Fruit fly (Drosophila melanogaster) whole organism, embryonic: ENCODE measurements around the gene Cp110.
A peak's percentile ranks its signal among the peaks of the same experiment; 100 is the strongest.

ENCODE experiments used
- Awh ChIP-seq: fragments of 200-800 bp; sonication (Bioruptor generic); IDR thresholded peaks from 2 replicates; pipeline ENCODE4, ENCODE4 v1.3.6; 2022; ENCODE audit warnings: missing biosample characterization, missing genetic modification characterization
- CG1024 ChIP-seq: fragments of 200-800 bp; sonication (Bioruptor generic); IDR thresholded peaks from 2 replicates; pipeline ENCODE4 v1.3.6; 2022; ENCODE audit warnings: missing biosample characterization, missing genetic modification characterization
- CG10543 ChIP-seq: fragments of 200-800 bp; sonication (Bioruptor generic); optimal IDR thresholded peaks from 3 replicates; lab custom pipeline; 2017; ENCODE audit warnings: missing biosample characterization, mild to moderate bottlenecking, missing genetic modification characterization, moderate library complexity
- CG13287 ChIP-seq: fragments of 200-800 bp; sonication (Bioruptor generic); IDR thresholded peaks from 2 replicates; pipeline ENCODE4 v1.3.6; 2022; ENCODE audit warnings: missing biosample characterization, missing genetic modification characterization; ENCODE audit not compliant: partially characterized antibody
- CG13775 ChIP-seq: fragments of 200-800 bp; sonication (Bioruptor generic); optimal IDR thresholded peaks from 3 replicates; lab custom pipeline; 2017; ENCODE audit warnings: missing biosample characterization, mild to moderate bottlenecking, missing genetic modification characterization
- CG13894 ChIP-seq: fragments of 200-800 bp; sonication (Bioruptor generic); optimal IDR thresholded peaks from 3 replicates; lab custom pipeline; 2018; ENCODE audit warnings: missing biosample characterization, mild to moderate bottlenecking, missing genetic modification characterization, moderate library complexity
- CG14860 ChIP-seq: fragments of 200-800 bp; sonication (Bioruptor generic); IDR thresholded peaks from 3 replicates; pipeline ENCODE4 v1.3.6; 2022; ENCODE audit warnings: missing biosample characterization, missing genetic modification characterization; ENCODE audit not compliant: partially characterized antibody
- CG15479 ChIP-seq: fragments of 200-800 bp; sonication (Bioruptor generic); optimal IDR thresholded peaks from 3 replicates; lab custom pipeline; 2019; ENCODE audit warnings: missing biosample characterization, mild to moderate bottlenecking, missing genetic modification characterization, moderate library complexity
- CG18262 ChIP-seq: fragments of 200-800 bp; optimal IDR thresholded peaks from 3 replicates; lab custom pipeline; 2019; ENCODE audit warnings: missing biosample characterization, mild to moderate bottlenecking, missing genetic modification characterization, moderate library complexity
- CG18619 ChIP-seq: fragments of 200-800 bp; sonication (Bioruptor generic); optimal IDR thresholded peaks from 3 replicates; lab custom pipeline; 2017; ENCODE audit warnings: missing biosample characterization, mild to moderate bottlenecking, missing genetic modification characterization
- CG2678 ChIP-seq: fragments of 200-800 bp; sonication (Bioruptor generic); optimal IDR thresholded peaks from 3 replicates; lab custom pipeline; 2019; ENCODE audit warnings: missing biosample characterization, mild to moderate bottlenecking, missing genetic modification characterization, moderate library complexity
- CG2712 ChIP-seq: fragments of 200-800 bp; optimal IDR thresholded peaks from 3 replicates; lab custom pipeline; 2019; ENCODE audit warnings: missing biosample characterization, mild to moderate bottlenecking, missing genetic modification characterization, moderate library complexity
- CG30020 ChIP-seq: fragments of 200-800 bp; optimal IDR thresholded peaks from 2 replicates; lab custom pipeline; 2019; ENCODE audit warnings: missing biosample characterization, mild to moderate bottlenecking, missing genetic modification characterization, moderate library complexity
- CG33213 ChIP-seq: fragments of 200-800 bp; sonication (Bioruptor generic); optimal IDR thresholded peaks from 3 replicates; lab custom pipeline; 2016; ENCODE audit warnings: missing biosample characterization, missing genetic modification characterization
- CG34422 ChIP-seq: fragments of 200-800 bp; sonication (Bioruptor generic); IDR thresholded peaks from 3 replicates; pipeline ENCODE4 v1.3.6; 2022; ENCODE audit warnings: missing biosample characterization, missing genetic modification characterization
- CG3838 ChIP-seq: fragments of 200-800 bp; sonication (Bioruptor generic); optimal IDR thresholded peaks from 3 replicates; lab custom pipeline; 2016; ENCODE audit warnings: missing biosample characterization, missing genetic modification characterization
- CG4617 ChIP-seq: fragments of 200-800 bp; sonication (Bioruptor generic); optimal IDR thresholded peaks from 3 replicates; lab custom pipeline; 2016; ENCODE audit warnings: missing biosample characterization, missing genetic modification characterization, borderline replicate concordance
- CG6791 ChIP-seq: fragments of 200-800 bp; sonication (Bioruptor generic); IDR thresholded peaks from 3 replicates; pipeline ENCODE4 v1.3.6; 2022; ENCODE audit warnings: missing biosample characterization, missing genetic modification characterization; ENCODE audit not compliant: partially characterized antibody
- CG7963 ChIP-seq: fragments of 200-800 bp; sonication (Bioruptor generic); IDR thresholded peaks from 3 replicates; pipeline ENCODE4 v1.3.6; 2022; ENCODE audit warnings: missing biosample characterization, missing genetic modification characterization; ENCODE audit not compliant: partially characterized antibody
- CG8290 ChIP-seq, 3 experiments: fragments of 200-800 bp; sonication (Bioruptor generic); optimal IDR thresholded peaks; 2 replicates each; lab custom pipeline; 2016 to 2019; ENCODE audit warnings: missing biosample characterization in 3 of 3, missing genetic modification characterization in 3 of 3, mild to moderate bottlenecking in 2 of 3, moderate library complexity in 1 of 3
- CG8359 ChIP-seq: fragments of 200-800 bp; sonication (Bioruptor generic); optimal IDR thresholded peaks from 2 replicates; lab custom pipeline; 2017; ENCODE audit warnings: missing biosample characterization, mild to moderate bottlenecking, missing genetic modification characterization, borderline replicate concordance
- CG9797 ChIP-seq: fragments of 200-800 bp; sonication (Bioruptor generic); optimal IDR thresholded peaks from 3 replicates; lab custom pipeline; 2018; ENCODE audit warnings: missing biosample characterization, mild to moderate bottlenecking, missing genetic modification characterization
- CG9932 ChIP-seq: fragments of 200-800 bp; sonication (Bioruptor generic); IDR thresholded peaks from 2 replicates; pipeline ENCODE4 v1.3.6; 2022; ENCODE audit warnings: missing biosample characterization, missing genetic modification characterization
- CHES-1-like ChIP-seq: fragments of 200-800 bp; sonication (Bioruptor generic); optimal IDR thresholded peaks from 2 replicates; lab custom pipeline; 2016; ENCODE audit warnings: missing biosample characterization, missing genetic modification characterization
- CoRest ChIP-seq: fragments of 200-800 bp; sonication (Bioruptor generic); optimal IDR thresholded peaks from 3 replicates; lab custom pipeline; 2018; ENCODE audit warnings: missing biosample characterization, mild to moderate bottlenecking, missing genetic modification characterization, moderate library complexity
- Dp ChIP-seq: fragments of 200-800 bp; sonication (Bioruptor generic); optimal IDR thresholded peaks from 2 replicates; lab custom pipeline; 2018; ENCODE audit warnings: missing biosample characterization, mild to moderate bottlenecking, missing genetic modification characterization, moderate library complexity
- Ets97D ChIP-seq: fragments of 200-800 bp; sonication (Bioruptor generic); optimal IDR thresholded peaks from 3 replicates; lab custom pipeline; 2016; ENCODE audit warnings: missing biosample characterization, missing genetic modification characterization
- Max ChIP-seq: fragments of 200-800 bp; sonication (Bioruptor generic); optimal IDR thresholded peaks from 2 replicates; lab custom pipeline; 2016; ENCODE audit warnings: missing biosample characterization, mild to moderate bottlenecking, missing genetic modification characterization
- Opbp ChIP-seq: fragments of 200-800 bp; sonication (Bioruptor generic); IDR thresholded peaks from 3 replicates; pipeline ENCODE4 v1.3.6; 2022; ENCODE audit warnings: missing biosample characterization, missing genetic modification characterization; ENCODE audit not compliant: partially characterized antibody
- Rfx ChIP-seq: fragments of 200-800 bp; sonication (Bioruptor generic); IDR thresholded peaks from 2 replicates; pipeline ENCODE4 v1.3.6; 2022; ENCODE audit warnings: missing biosample characterization, missing genetic modification characterization
- Scr ChIP-seq: fragments of 200-800 bp; sonication (Bioruptor generic); IDR thresholded peaks from 2 replicates; pipeline ENCODE4 v1.3.6; 2022; ENCODE audit warnings: missing biosample characterization, missing genetic modification characterization; ENCODE audit not compliant: partially characterized antibody
- chm ChIP-seq: fragments of 200-800 bp; sonication (Bioruptor generic); IDR thresholded peaks from 2 replicates; pipeline ENCODE4 v1.3.6; 2022; ENCODE audit warnings: missing biosample characterization, missing genetic modification characterization
- emc ChIP-seq: fragments of 200-800 bp; sonication (Bioruptor generic); optimal IDR thresholded peaks from 2 replicates; lab custom pipeline; 2016; ENCODE audit warnings: missing biosample characterization, missing genetic modification characterization
- fd96Cb ChIP-seq: fragments of 200-800 bp; sonication (Bioruptor generic); optimal IDR thresholded peaks from 2 replicates; lab custom pipeline; 2018; ENCODE audit warnings: missing biosample characterization, mild to moderate bottlenecking, missing genetic modification characterization, moderate library complexity
- grau ChIP-seq: fragments of 200-800 bp; optimal IDR thresholded peaks from 3 replicates; lab custom pipeline; 2019; ENCODE audit warnings: missing biosample characterization, mild to moderate bottlenecking, missing genetic modification characterization, moderate library complexity
- gro ChIP-seq: fragments of 200-800 bp; sonication (Bioruptor generic); optimal IDR thresholded peaks from 2 replicates; lab custom pipeline; 2016; ENCODE audit warnings: missing biosample characterization, missing genetic modification characterization
- mam ChIP-seq: fragments of 200-800 bp; sonication (Bioruptor generic); optimal IDR thresholded peaks from 3 replicates; lab custom pipeline; 2016; ENCODE audit warnings: missing biosample characterization, missing genetic modification characterization
- nau ChIP-seq: fragments of 200-800 bp; sonication (Bioruptor generic); optimal IDR thresholded peaks from 3 replicates; lab custom pipeline; 2017; ENCODE audit warnings: missing biosample characterization, mild to moderate bottlenecking, missing genetic modification characterization, missing genetic modification reagents
- nmo ChIP-seq: fragments of 200-800 bp; sonication (Bioruptor generic); optimal IDR thresholded peaks from 2 replicates; lab custom pipeline; 2018; ENCODE audit warnings: missing biosample characterization, mild to moderate bottlenecking, missing genetic modification characterization, moderate library complexity
- repo ChIP-seq: fragments of 200-800 bp; sonication (Bioruptor generic); optimal IDR thresholded peaks from 2 replicates; lab custom pipeline; 2016; ENCODE audit warnings: missing biosample characterization, missing genetic modification characterization
- row ChIP-seq: fragments of 200-800 bp; sonication (Bioruptor generic); IDR thresholded peaks from 3 replicates; pipeline ENCODE4 v1.3.6; 2022; ENCODE audit warnings: missing biosample characterization, missing genetic modification characterization
- sd ChIP-seq: fragments of 200-800 bp; sonication (Bioruptor generic); optimal IDR thresholded peaks from 3 replicates; lab custom pipeline; 2018; ENCODE audit warnings: missing biosample characterization, mild to moderate bottlenecking, missing genetic modification characterization, moderate library complexity
- sens ChIP-seq: fragments of 200-800 bp; sonication (Bioruptor generic); peaks from one replicate; lab custom pipeline; 2016; ENCODE audit warnings: missing biosample characterization, missing genetic modification characterization
- sim ChIP-seq: fragments of 200-800 bp; sonication (Bioruptor generic); IDR thresholded peaks from 2 replicates; pipeline ENCODE4 v1.3.6; 2022; ENCODE audit warnings: missing biosample characterization, missing genetic modification characterization
- slbo ChIP-seq: fragments of 200-800 bp; sonication (Bioruptor generic); IDR thresholded peaks from 2 replicates; pipeline ENCODE4 v1.3.6; 2022; ENCODE audit warnings: missing biosample characterization, missing genetic modification characterization
- ssp ChIP-seq: fragments of 200-800 bp; sonication (Bioruptor generic); IDR thresholded peaks from 2 replicates; pipeline ENCODE4 v1.3.6; 2022; ENCODE audit warnings: missing biosample characterization, missing genetic modification characterization
- trh ChIP-seq: fragments of 200-800 bp; sonication (Bioruptor generic); optimal IDR thresholded peaks from 2 replicates; lab custom pipeline; 2016; ENCODE audit warnings: missing biosample characterization, missing genetic modification characterization
- zen2 ChIP-seq: fragments of 200-800 bp; sonication (Bioruptor generic); IDR thresholded peaks from 3 replicates; pipeline ENCODE4 v1.3.6; 2022; ENCODE audit warnings: missing biosample characterization, missing genetic modification characterization; ENCODE audit not compliant: partially characterized antibody

Gene Cp110

DNA sequence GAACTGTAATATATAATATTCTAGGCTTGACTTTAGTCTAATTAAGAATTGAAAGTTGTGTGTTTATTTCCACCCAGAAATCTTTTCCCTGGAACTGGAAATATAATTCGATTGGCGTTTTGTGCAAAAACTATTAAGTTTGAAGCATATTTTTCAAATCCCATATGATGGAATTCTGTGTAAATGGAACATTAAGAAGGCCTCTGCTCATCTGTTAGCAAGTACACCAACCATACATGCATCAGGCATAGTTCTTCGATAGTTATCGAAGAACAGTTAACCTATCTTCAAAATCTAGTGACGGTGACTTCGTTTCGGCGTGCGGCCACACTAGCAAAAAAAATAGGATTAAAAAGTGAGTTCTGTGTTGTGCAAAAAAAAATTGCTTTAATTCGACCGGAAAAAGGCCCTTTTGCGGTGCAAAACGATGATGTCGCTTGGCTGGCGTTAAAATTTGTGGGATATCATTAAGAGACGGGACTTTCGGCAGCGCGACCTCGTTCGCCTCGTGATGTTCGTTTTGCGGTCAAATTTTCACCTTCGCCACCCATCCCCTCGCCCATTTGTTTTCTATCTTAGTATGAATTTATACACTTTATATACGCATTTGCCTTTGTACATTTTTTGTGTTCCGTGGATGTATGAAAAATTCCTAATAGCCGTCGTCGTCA, 26.2 kb upstream of the Cp110 start, which contains the start of gene Usp2 (continued):
- TF ChIP-seq CG15479 (no peak), CG4617 (GFP tag; lab: Kevin White, UChicago) (peak; percentile 69), nmo (GFP tag; lab: Kevin White, UChicago) (peak; percentile 47), row (GFP tag; lab: Robert Waterston, UW) (peak; percentile 71), Awh (GFP tag; lab: Robert Waterston, UW) (no peak), chm (GFP tag; lab: Robert Waterston, UW) (0 out of 2 replicates have a peak, but pooled peaks have one; percentile 12), CG8359 (GFP tag; lab: Kevin White, UChicago) (no peak), trh (GFP tag; lab: Kevin White, UChicago) (no peak), CG1024 (0 out of 2 replicates have a peak, but pooled peaks have one; percentile 35), nau (GFP tag; lab: Kevin White, UChicago) (no peak), slbo (GFP tag; lab: Robert Waterston, UW) (peak; percentile 37), Opbp (peak; percentile 72), CG7963 (peak; percentile 50; the same call in 1 of the 3 replicates), grau (peak; percentile 26), CG13287 (peak; percentile 45), sens (peak; percentile 78), CG2678 (tag; lab: Kevin White, UChicago) (no peak), fd96Cb (tag; lab: Kevin White, UChicago) (no peak), repo (GFP tag; lab: Kevin White, UChicago) (no peak), CG3838 (GFP tag; lab: Kevin White, UChicago) (no peak), CG14860 (GFP tag; lab: Robert Waterston, UW) (peak; percentile 38; the same call in 1 of the 3 replicates), mam (GFP tag; lab: Kevin White, UChicago) (peak; percentile 27), sd (no peak), Dp (GFP tag; lab: Kevin White, UChicago) (peak; percentile 16), Scr (peak; percentile 67), Ets97D (GFP tag; lab: Kevin White, UChicago) (peak; percentile 53), CoRest (tag; lab: Kevin White, UChicago) (peak; percentile 43), CG8290 (GFP tag; optimal IDR thresholded peaks at IDR 0.05; lab: Kevin White, UChicago) (peak; percentile 8), CG8290 (tag; optimal IDR thresholded peaks at IDR 0.05; lab: Kevin White, UChicago) (peak in 1 of 2 experiments; percentile 34), CG13894 (tag; lab: Kevin White, UChicago) (no peak), CG30020 (peak; percentile 88), CG9932 (peak; percentile 59), CG18619 (GFP tag; lab: Kevin White, UChicago) (no peak), CG13775 (no peak), CG18262 (tag; lab: Kevin White, UChicago) (no peak), CHES-1-like (GFP tag; lab: Kevin White, UChicago) (no peak), emc (GFP tag; lab: Kevin White, UChicago) (no peak), CG33213 (GFP tag; lab: Kevin White, UChicago) (peak; percentile 16), CG2712 (peak; percentile 23), CG10543 (no peak), zen2 (peak; percentile 43; the same call in 1 of the 3 replicates), gro (GFP tag; lab: Kevin White, UChicago) (peak; percentile 11), CG6791 (GFP tag; lab: Robert Waterston, UW) (peak; percentile 79), sim (GFP tag; lab: Robert Waterston, UW) (no peak), Rfx (GFP tag; lab: Robert Waterston, UW) (peak; percentile 50; the same call in 1 of the 2 replicates), CG9797 (GFP tag; lab: Kevin White, UChicago) (peak; percentile 68), Max (peak; percentile 12), CG34422 (0 out of 3 replicates have a peak, but pooled peaks have one; percentile 15), ssp (GFP tag; lab: Robert Waterston, UW) (peak; percentile 96)
